Comparison of ENCODE assay signal across 1 fruit fly cellular context in genomic region chr3R:4813172-4813716, dm6.
A peak's percentile ranks its signal among the peaks of the same experiment; 100 is the strongest.
TF ChIP-seq lines count a peak whose summit lies in the region.

No protein-coding gene starts in this region.

TF ChIP-seq in whole organism, embryonic, 481 proteins besides CTCF, POLR2A, EP300 and RAD21 (continued from another document and continues in another):
- TF ChIP-seq Meics (GFP tag; optimal IDR thresholded peaks at IDR 0.05; lab: Kevin White, UChicago) (peak; percentile 49), Hmr (GFP tag; optimal IDR thresholded peaks at IDR 0.05; lab: Kevin White, UChicago) (peak; percentile 62), Max (GFP tag; optimal IDR thresholded peaks at IDR 0.05; lab: Kevin White, UChicago) (peak; percentile 18), CG8388 (GFP tag; optimal IDR thresholded peaks at IDR 0.05; lab: Kevin White, UChicago) (peak; percentile 38), CG5180 (GFP tag; optimal IDR thresholded peaks at IDR 0.05; lab: Kevin White, UChicago) (no peak), Lim3 (GFP tag; IDR thresholded peaks at IDR 0.05; lab: Robert Waterston, UW) (no peak), zfh2 (GFP tag; optimal IDR thresholded peaks at IDR 0.05; lab: Kevin White, UChicago) (peak; percentile 48), Nf-YB (GFP tag; optimal IDR thresholded peaks at IDR 0.05; lab: Kevin White, UChicago) (peak; percentile 68), CG11093 (GFP tag; IDR thresholded peaks at IDR 0.05; lab: Robert Waterston, UW) (peak; percentile 47; the same call in 1 of the 3 replicates), mirr (GFP tag; optimal IDR thresholded peaks at IDR 0.05; lab: Kevin White, UChicago) (peak; percentile 72), Pdp1 (GFP tag; optimal IDR thresholded peaks at IDR 0.05; lab: Kevin White, UChicago) (peak in 1 of 2 experiments; percentile 60), hb (GFP tag; IDR thresholded peaks at IDR 0.05; lab: Robert Waterston, UW; ENCODE audit: partially characterized antibody) (no peak), CG2875 (GFP tag; optimal IDR thresholded peaks at IDR 0.05; lab: Kevin White, UChicago) (peak; percentile 80), ac (GFP tag; optimal IDR thresholded peaks at IDR 0.05; lab: Kevin White, UChicago) (peak; percentile 64), CG2712 (tag; optimal IDR thresholded peaks at IDR 0.05; lab: Kevin White, UChicago) (peak; percentile 71), Camta (GFP tag; optimal IDR thresholded peaks at IDR 0.05; lab: Kevin White, UChicago) (peak; percentile 31), Gug (GFP tag; IDR thresholded peaks at IDR 0.05; lab: Robert Waterston, UW) (peak; percentile 73; the same call in 3 of the 4 replicates), ci (GFP tag; IDR thresholded peaks at IDR 0.05; lab: Robert Waterston, UW) (peak; percentile 80), sc (optimal IDR thresholded peaks at IDR 0.05; lab: Kevin White, UChicago) (no peak), sc (GFP tag; optimal IDR thresholded peaks at IDR 0.05; lab: Kevin White, UChicago) (peak; percentile 79), danr (GFP tag; IDR thresholded peaks at IDR 0.05; lab: Robert Waterston, UW) (no peak), Nf-YA (GFP tag; IDR thresholded peaks at IDR 0.05; lab: Robert Waterston, UW) (peak; percentile 49), CG9797 (GFP tag; optimal IDR thresholded peaks at IDR 0.05; lab: Kevin White, UChicago) (peak; percentile 35), scrt (GFP tag; optimal IDR thresholded peaks at IDR 0.05; lab: Kevin White, UChicago) (peak; percentile 55), CrebB (tag; optimal IDR thresholded peaks at IDR 0.05; lab: Kevin White, UChicago) (peak; percentile 72), dpn (GFP tag; optimal IDR thresholded peaks at IDR 0.05; lab: Kevin White, UChicago) (no peak), CG32767 (GFP tag; IDR thresholded peaks at IDR 0.05; lab: Robert Waterston, UW) (no peak), Asciz (GFP tag; optimal IDR thresholded peaks at IDR 0.05; lab: Kevin White, UChicago) (peak; percentile 87), Oli (tag; optimal IDR thresholded peaks at IDR 0.05; lab: Kevin White, UChicago) (no peak), chm (GFP tag; IDR thresholded peaks at IDR 0.05; lab: Robert Waterston, UW) (peak; percentile 79), CG6791 (GFP tag; IDR thresholded peaks at IDR 0.05; lab: Robert Waterston, UW; ENCODE audit: partially characterized antibody) (peak; percentile 78), CG3847 (GFP tag; IDR thresholded peaks at IDR 0.05; lab: Robert Waterston, UW) (peak; percentile 66), croc (GFP tag; conservative IDR thresholded peaks at IDR 0.05; lab: Robert Waterston, UW) (peak; percentile 43), cas (GFP tag; IDR thresholded peaks at IDR 0.05; lab: Robert Waterston, UW) (peak; percentile 43; the same call in 1 of the 2 replicates), bcd (GFP tag; optimal IDR thresholded peaks at IDR 0.05; lab: Kevin White, UChicago) (peak; percentile 51), CG3838 (GFP tag; optimal IDR thresholded peaks at IDR 0.05; lab: Kevin White, UChicago) (no peak), CG17912 (GFP tag; optimal IDR thresholded peaks at IDR 0.05; lab: Kevin White, UChicago) (peak; percentile 83), sima (GFP tag; optimal IDR thresholded peaks at IDR 0.05; lab: Kevin White, UChicago) (no peak), GATAe (GFP tag; conservative IDR thresholded peaks at IDR 0.05; lab: Robert Waterston, UW) (peak; percentile 51; the same call in 1 of the 2 replicates), run (tag; optimal IDR thresholded peaks at IDR 0.05; lab: Kevin White, UChicago) (peak; percentile 44), chif (GFP tag; optimal IDR thresholded peaks at IDR 0.05; lab: Kevin White, UChicago) (no peak), ken (GFP tag; IDR thresholded peaks at IDR 0.05; lab: Robert Waterston, UW) (peak; percentile 67; the same call in 2 of the 3 replicates), tap (tag; optimal IDR thresholded peaks at IDR 0.05; lab: Kevin White, UChicago) (peak; percentile 58), Fer2 (tag; optimal IDR thresholded peaks at IDR 0.05; lab: Kevin White, UChicago) (no peak), CG34224 (GFP tag; IDR thresholded peaks at IDR 0.05; lab: Robert Waterston, UW; ENCODE audit: partially characterized antibody) (peak; percentile 55; the same call in 1 of the 3 replicates), Gsc (GFP tag; IDR thresholded peaks at IDR 0.05; lab: Robert Waterston, UW) (no peak), CG7839 (tag; optimal IDR thresholded peaks at IDR 0.05; lab: Kevin White, UChicago) (no peak), CG12236 (GFP tag; optimal IDR thresholded peaks at IDR 0.05; lab: Kevin White, UChicago) (peak; percentile 65), nau (GFP tag; optimal IDR thresholded peaks at IDR 0.05; lab: Kevin White, UChicago) (peak; percentile 85), az2 (GFP tag; optimal IDR thresholded peaks at IDR 0.05; lab: Kevin White, UChicago) (peak; percentile 43), CG1024 (GFP tag; IDR thresholded peaks at IDR 0.05; lab: Robert Waterston, UW) (peak; percentile 94), CG1233 (GFP tag; optimal IDR thresholded peaks at IDR 0.05; lab: Kevin White, UChicago) (peak; percentile 80), fu2 (GFP tag; optimal IDR thresholded peaks at IDR 0.05; lab: Kevin White, UChicago) (no peak), btn (GFP tag; optimal IDR thresholded peaks at IDR 0.05; lab: Kevin White, UChicago) (no peak), stwl (tag; optimal IDR thresholded peaks at IDR 0.05; lab: Kevin White, UChicago) (peak; percentile 39), CG11398 (GFP tag; optimal IDR thresholded peaks at IDR 0.05; lab: Kevin White, UChicago) (peak; percentile 1), CG3407 (GFP tag; optimal IDR thresholded peaks at IDR 0.05; lab: Kevin White, UChicago) (peak; percentile 81), CG5953 (GFP tag; IDR thresholded peaks at IDR 0.05; lab: Robert Waterston, UW) (no peak), CG14014 (GFP tag; IDR thresholded peaks at IDR 0.05; lab: Robert Waterston, UW) (peak; percentile 47; the same call in 1 of the 2 replicates), Doc2 (GFP tag; IDR thresholded peaks at IDR 0.05; lab: Robert Waterston, UW) (no peak), Deaf1 (tag; optimal IDR thresholded peaks at IDR 0.05; lab: Kevin White, UChicago) (peak; percentile 13), Lhr (GFP tag; optimal IDR thresholded peaks at IDR 0.05; lab: Kevin White, UChicago) (peak; percentile 68), ash1 (GFP tag; optimal IDR thresholded peaks at IDR 0.05; lab: Kevin White, UChicago) (no peak), D19B (GFP tag; optimal IDR thresholded peaks at IDR 0.05; lab: Kevin White, UChicago) (no peak), gsb-n (tag; optimal IDR thresholded peaks at IDR 0.05; lab: Kevin White, UChicago) (peak; percentile 59), gcm (GFP tag; optimal IDR thresholded peaks at IDR 0.05; lab: Kevin White, UChicago) (peak; percentile 76), HLHmδ (GFP tag; optimal IDR thresholded peaks at IDR 0.05; lab: Kevin White, UChicago) (no peak), CG9932 (GFP tag; IDR thresholded peaks at IDR 0.05; lab: Robert Waterston, UW) (no peak; the same call in none of the 2 replicates), Antp (GFP tag; optimal IDR thresholded peaks at IDR 0.05; lab: Kevin White, UChicago) (peak; percentile 9), prd (optimal IDR thresholded peaks at IDR 0.05; lab: Kevin White, UChicago) (no peak), prd (GFP tag; IDR thresholded peaks at IDR 0.05; lab: Robert Waterston, UW) (peak; percentile 74), Taf1 (GFP tag; IDR thresholded peaks at IDR 0.05; lab: Robert Waterston, UW) (no peak), corto (GFP tag; optimal IDR thresholded peaks at IDR 0.05; lab: Kevin White, UChicago) (no peak), ERR (GFP tag; optimal IDR thresholded peaks at IDR 0.05; lab: Kevin White, UChicago) (peak; percentile 36), CG10366 (GFP tag; IDR thresholded peaks at IDR 0.05; lab: Robert Waterston, UW) (no peak; the same call in 1 of the 2 replicates), Bgb (GFP tag; IDR thresholded peaks at IDR 0.05; lab: Robert Waterston, UW; ENCODE audit: partially characterized antibody) (peak; percentile 72), Sry-β (GFP tag; optimal IDR thresholded peaks at IDR 0.05; lab: Kevin White, UChicago) (peak; percentile 59), zf30C (GFP tag; optimal IDR thresholded peaks at IDR 0.05; lab: Kevin White, UChicago) (no peak), abd-A (tag; optimal IDR thresholded peaks at IDR 0.05; lab: Kevin White, UChicago) (no peak), Dbx (GFP tag; IDR thresholded peaks at IDR 0.05; lab: Robert Waterston, UW) (peak; percentile 70; the same call in 2 of the 3 replicates), CG4282 (GFP tag; optimal IDR thresholded peaks at IDR 0.05; lab: Kevin White, UChicago) (no peak), sug (tag; optimal IDR thresholded peaks at IDR 0.05; lab: Kevin White, UChicago) (peak; percentile 58), CG18476 (GFP tag; optimal IDR thresholded peaks at IDR 0.05; lab: Kevin White, UChicago) (no peak), B-H2 (GFP tag; optimal IDR thresholded peaks at IDR 0.05; lab: Kevin White, UChicago) (peak; percentile 48), HmgD (GFP tag; optimal IDR thresholded peaks at IDR 0.05; lab: Kevin White, UChicago) (no peak), sisA (GFP tag; IDR thresholded peaks at IDR 0.05; lab: Robert Waterston, UW) (peak; percentile 58), CG15514 (GFP tag; optimal IDR thresholded peaks at IDR 0.05; lab: Kevin White, UChicago) (peak; percentile 65), CG12104 (GFP tag; optimal IDR thresholded peaks at IDR 0.05; lab: Kevin White, UChicago) (peak; percentile 49), MBD-R2 (GFP tag; IDR thresholded peaks at IDR 0.05; lab: Robert Waterston, UW) (peak; percentile 50; the same call in 1 of the 2 replicates), stc (GFP tag; IDR thresholded peaks at IDR 0.05; lab: Robert Waterston, UW) (peak; percentile 48; the same call in 1 of the 2 replicates), Tbp (GFP tag; optimal IDR thresholded peaks at IDR 0.05; lab: Kevin White, UChicago) (no peak), CkIIα-i1 (GFP tag; IDR thresholded peaks at IDR 0.05; lab: Robert Waterston, UW) (no peak), CG17328 (GFP tag; IDR thresholded peaks at IDR 0.05; lab: Robert Waterston, UW) (no peak), sim (GFP tag; IDR thresholded peaks at IDR 0.05; lab: Robert Waterston, UW) (no peak), MTF-1 (GFP tag; optimal IDR thresholded peaks at IDR 0.05; lab: Kevin White, UChicago; ENCODE audit: borderline replicate concordance) (peak; percentile 83), CG7556 (GFP tag; optimal IDR thresholded peaks at IDR 0.05; lab: Kevin White, UChicago) (peak; percentile 49), Hsf (GFP tag; optimal IDR thresholded peaks at IDR 0.05; lab: Kevin White, UChicago) (peak; percentile 5), CG13123 (GFP tag; optimal IDR thresholded peaks at IDR 0.05; lab: Kevin White, UChicago) (peak; percentile 61), CG15601 (tag; optimal IDR thresholded peaks at IDR 0.05; lab: Kevin White, UChicago) (peak; percentile 91), jumu (GFP tag; optimal IDR thresholded peaks at IDR 0.05; lab: Kevin White, UChicago) (no peak), pb (GFP tag; optimal IDR thresholded peaks at IDR 0.05; lab: Kevin White, UChicago) (no peak), disco-r (GFP tag; optimal IDR thresholded peaks at IDR 0.05; lab: Kevin White, UChicago) (no peak), CG11504 (tag; optimal IDR thresholded peaks at IDR 0.05; lab: Kevin White, UChicago) (no peak), CG12391 (tag; optimal IDR thresholded peaks at IDR 0.05; lab: Kevin White, UChicago) (peak; percentile 53), gem (tag; optimal IDR thresholded peaks at IDR 0.05; lab: Kevin White, UChicago) (peak; percentile 66), nerfin-1 (tag; optimal IDR thresholded peaks at IDR 0.05; lab: Kevin White, UChicago) (peak; percentile 84), caup (GFP tag; optimal IDR thresholded peaks at IDR 0.05; lab: Kevin White, UChicago; ENCODE audit: severe bottlenecking) (peak; percentile 69), CG17359 (tag; optimal IDR thresholded peaks at IDR 0.05; lab: Kevin White, UChicago) (peak; percentile 70), CG9437 (GFP tag; optimal IDR thresholded peaks at IDR 0.05; lab: Kevin White, UChicago) (no peak), esg (GFP tag; conservative IDR thresholded peaks at IDR 0.05; lab: Robert Waterston, UW) (no peak), CG42726 (GFP tag; IDR thresholded peaks at IDR 0.05; lab: Robert Waterston, UW; ENCODE audit: partially characterized antibody) (peak; percentile 71; the same call in 1 of the 2 replicates), CG11696 (GFP tag; IDR thresholded peaks at IDR 0.05; lab: Robert Waterston, UW) (no peak), shn (GFP tag; optimal IDR thresholded peaks at IDR 0.05; lab: Kevin White, UChicago) (peak; percentile 13), CG18599 (GFP tag; optimal IDR thresholded peaks at IDR 0.05; lab: Kevin White, UChicago) (peak; percentile 50), CG4404 (GFP tag; IDR thresholded peaks at IDR 0.05; lab: Robert Waterston, UW) (peak; percentile 36; the same call in 1 of the 2 replicates), tna (GFP tag; IDR thresholded peaks at IDR 0.05; lab: Robert Waterston, UW; ENCODE audit: partially characterized antibody) (0 out of 2 replicates have a peak, but pooled peaks have one; percentile 20), dmrt11E (tag; optimal IDR thresholded peaks at IDR 0.05; lab: Kevin White, UChicago) (peak; percentile 76), pita (GFP tag; optimal IDR thresholded peaks at IDR 0.05; lab: Kevin White, UChicago) (no peak), insv (GFP tag; optimal IDR thresholded peaks at IDR 0.05; lab: Kevin White, UChicago) (peak in 1 of 2 experiments; percentile 52), Hr3 (GFP tag; optimal IDR thresholded peaks at IDR 0.05; lab: Kevin White, UChicago) (peak; percentile 55), ssp (GFP tag; IDR thresholded peaks at IDR 0.05; lab: Robert Waterston, UW) (peak; percentile 98), Jarid2 (GFP tag; optimal IDR thresholded peaks at IDR 0.05; lab: Kevin White, UChicago) (no peak), tgo (GFP tag; IDR thresholded peaks at IDR 0.05; lab: Robert Waterston, UW) (0 out of 3 replicates have a peak, but pooled peaks have one; percentile 39), CG8281 (tag; optimal IDR thresholded peaks at IDR 0.05; lab: Kevin White, UChicago) (peak; percentile 42), dm (GFP tag; optimal IDR thresholded peaks at IDR 0.05; lab: Kevin White, UChicago) (peak; percentile 5), CG15696 (tag; optimal IDR thresholded peaks at IDR 0.05; lab: Kevin White, UChicago) (peak; percentile 86), sqz (GFP tag; optimal IDR thresholded peaks at IDR 0.05; lab: Kevin White, UChicago) (no peak), CG31441 (GFP tag; IDR thresholded peaks at IDR 0.05; lab: Robert Waterston, UW) (no peak; the same call in 1 of the 2 replicates), Scr (GFP tag; IDR thresholded peaks at IDR 0.05; lab: Robert Waterston, UW; ENCODE audit: partially characterized antibody) (peak; percentile 72)
